Fruit fly (Drosophila melanogaster): ENCODE measurements around the gene SAK.

DNA sequence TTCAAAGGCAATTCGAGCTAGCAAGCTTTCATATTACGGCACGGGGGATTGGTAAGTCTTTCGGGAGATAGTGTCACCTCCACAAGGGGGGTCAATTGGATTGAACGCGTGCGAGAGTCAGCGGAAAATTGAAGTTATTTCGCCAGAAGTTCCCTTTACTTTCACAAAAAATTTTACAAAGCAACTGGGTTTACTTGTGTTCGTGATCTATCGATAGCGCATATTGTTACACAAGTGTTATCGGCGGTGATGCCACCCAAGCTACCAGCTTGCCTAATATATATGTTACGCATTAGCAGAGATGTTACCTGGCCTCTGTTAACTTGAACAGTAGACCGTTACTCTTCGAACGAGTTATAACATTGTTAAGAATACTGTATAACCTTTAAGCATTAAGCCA lies 39.1 kb upstream of the SAK start, which contains the start of gene Wnk:
- TF ChIP-seq CG9139 (GFP tag; optimal IDR thresholded peaks at IDR 0.05): no peak
- TF ChIP-seq CG16779 (tag; optimal IDR thresholded peaks at IDR 0.05): no peak
- no peak for TF ChIP-seq Hr39 (GFP tag; optimal IDR thresholded peaks at IDR 0.05)
- TF ChIP-seq Hr4 (GFP tag; optimal IDR thresholded peaks at IDR 0.05): no peak
- no peak for TF ChIP-seq CG6808 (GFP tag; optimal IDR thresholded peaks at IDR 0.05)
- TF ChIP-seq CG32006 (GFP tag; optimal IDR thresholded peaks at IDR 0.05): no peak

Data from whole organism, prepupa.